Worm (Caenorhabditis elegans) whole organism, young adult: Measurements from ENCODE around the gene C01C4.3.

Experiments
- F22D6.2 ChIP-seq: sonication (generic microtip); optimal IDR thresholded peaks from 2 replicates; lab custom pipeline; 2016; ENCODE audit warnings: mild to moderate bottlenecking, missing genetic modification characterization, missing compliant biosample characterization
- Y53F4B.3 ChIP-seq: fragments of 200-800 bp; sonication (Bioruptor generic); IDR thresholded peaks from 2 replicates; pipeline ENCODE4 v1.3.6; 2022; ENCODE audit warnings: missing genetic modification reagents, missing genetic modification characterization, missing compliant biosample characterization
- lin-54 ChIP-seq: fragments of 200-800 bp; sonication (Bioruptor generic); optimal IDR thresholded peaks from 2 replicates; lab custom pipeline; 2018; ENCODE audit warnings: mild to moderate bottlenecking, missing genetic modification characterization, missing compliant biosample characterization
- pha-4 ChIP-seq: fragments of 150-350 bp; sonication (generic microtip); optimal IDR thresholded peaks from 2 replicates; lab custom pipeline; 2014; ENCODE audit warnings: missing biosample characterization, missing genetic modification reagents, missing genetic modification characterization

DNA sequence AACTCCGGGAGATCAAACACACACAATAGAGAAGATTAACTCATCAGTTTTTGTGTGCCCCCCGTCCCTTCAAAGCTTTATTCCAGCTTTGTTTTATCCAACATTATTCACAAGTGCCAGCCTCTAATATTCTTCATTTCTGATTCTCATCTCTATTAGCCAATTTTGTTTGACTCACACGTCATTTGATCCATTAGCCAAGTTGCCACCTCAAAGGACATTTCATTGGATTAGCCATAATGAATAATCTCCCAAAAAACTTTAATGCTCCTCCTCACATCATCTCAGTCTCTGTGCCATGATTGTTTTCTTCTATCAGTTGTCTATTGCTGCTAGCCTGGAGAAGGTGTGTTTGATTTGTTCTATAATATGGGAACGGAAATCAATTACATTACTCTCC, 28.7 kb downstream of the C01C4.3 start:
- TF ChIP-seq pha-4 (tag; lab: Kevin White, UChicago) (no peak), F22D6.2 (tag; lab: Kevin White, UChicago) (no peak), Y53F4B.3 (GFP tag; lab: Robert Waterston, UW) (no peak), lin-54 (GFP tag; lab: Kevin White, UChicago) (no peak)
